Worm (Caenorhabditis elegans) whole organism, L4/young adult: ENCODE data around the gene D1046.2.

Source experiments
- W03F9.2 ChIP-seq: fragments of 150-350 bp; optimal IDR thresholded peaks from 2 replicates; lab custom pipeline; 2014; ENCODE audit warnings: missing biosample characterization, missing genetic modification characterization
- dao-5 ChIP-seq: sonication (generic microtip); optimal IDR thresholded peaks from 2 replicates; lab custom pipeline; 2016; ENCODE audit warnings: missing genotype, missing genetic modification characterization, moderate library complexity, missing compliant biosample characterization
- him-1 ChIP-seq: sonication (generic microtip); optimal IDR thresholded peaks from 2 replicates; lab custom pipeline; 2016; ENCODE audit warnings: missing genotype, missing genetic modification reagents, missing genetic modification characterization, missing compliant biosample characterization

- TF ChIP-seq W03F9.2 (no peak), him-1 (tag; lab: Kevin White, UChicago) (no peak), dao-5 (tag; lab: Kevin White, UChicago) (no peak)
These were observed 48.9 kb upstream of the D1046.2 start for ce11 chrIV:8974543-8975330.
